Fruit fly (Drosophila melanogaster) whole organism, wandering third instar larva: Measurements from ENCODE around the gene CG14694.
A peak's percentile ranks its signal among the peaks of the same experiment; 100 is the strongest.

Experiments
- Abd-B ChIP-seq: fragments of >200 bp; optimal IDR thresholded peaks from 2 replicates; lab custom pipeline; 2017; ENCODE audit warnings: missing biosample characterization, missing genetic modification characterization
- Hr78 ChIP-seq: fragments of >200 bp; optimal IDR thresholded peaks from 2 replicates; lab custom pipeline; 2017; ENCODE audit warnings: missing biosample characterization, missing genetic modification characterization
- Vsx2 ChIP-seq: fragments of 200-300, 225-300 bp; sonication (Bioruptor generic); optimal IDR thresholded peaks from 2 replicates; lab custom pipeline; 2018; ENCODE audit warnings: missing biosample characterization, missing genetic modification characterization; ENCODE audit not compliant: partially characterized antibody
- dsf ChIP-seq: sonication (Bioruptor generic); optimal IDR thresholded peaks from 2 replicates; lab custom pipeline; 2016; ENCODE audit warnings: missing biosample characterization, missing genetic modification characterization, borderline replicate concordance
- psq ChIP-seq: fragments of 200-800 bp; sonication (Bioruptor generic); optimal IDR thresholded peaks from 3 replicates; lab custom pipeline; 2017; ENCODE audit warnings: missing biosample characterization, mild to moderate bottlenecking, missing genetic modification characterization, moderate library complexity

- no peak for TF ChIP-seq Abd-B (GFP tag; lab: Kevin White, UChicago)
- TF ChIP-seq Vsx2 (GFP tag; lab: Kevin White, UChicago): no peak
- peak; percentile 81 for TF ChIP-seq psq
- no peak for TF ChIP-seq dsf
- TF ChIP-seq Hr78 (GFP tag; lab: Kevin White, UChicago): no peak
Observed at dm6 chr3R:10849515-10849973, 10.1 kb downstream of the CG14694 start, which contains the start of gene CG42394.
